Fruit fly (Drosophila melanogaster) whole organism, pupa: Measurements from ENCODE around the gene CG11068.

Source experiments
- CG10348 ChIP-seq: fragments of 200-800 bp; sonication (Bioruptor generic); IDR thresholded peaks from 2 replicates; pipeline ENCODE4 v1.3.6; 2022; ENCODE audit warnings: missing biosample characterization, missing genetic modification characterization
- CG12605 ChIP-seq: fragments of 200-800 bp; sonication (Bioruptor generic); IDR thresholded peaks from 2 replicates; pipeline ENCODE4 v1.3.6; 2022; ENCODE audit warnings: missing biosample characterization, missing genetic modification characterization
- CG13204 ChIP-seq: fragments of 200-800 bp; sonication (Bioruptor generic); optimal IDR thresholded peaks from 2 replicates; lab custom pipeline; 2018; ENCODE audit warnings: missing biosample characterization, mild to moderate bottlenecking, missing genetic modification characterization, moderate library complexity
- CG14655 ChIP-seq: fragments of 200-800 bp; sonication (Bioruptor generic); optimal IDR thresholded peaks from 3 replicates; lab custom pipeline; 2017; ENCODE audit warnings: mild to moderate bottlenecking, missing biosample characterization, missing genetic modification reagents, missing genetic modification characterization
- CG15710 ChIP-seq: fragments of 200-800 bp; sonication (Bioruptor generic); optimal IDR thresholded peaks from 2 replicates; lab custom pipeline; 2018; ENCODE audit warnings: missing biosample characterization, mild to moderate bottlenecking, missing genetic modification characterization, moderate library complexity
- CG17806 ChIP-seq: fragments of 200-800 bp; sonication (Bioruptor generic); optimal IDR thresholded peaks from 2 replicates; lab custom pipeline; 2018; ENCODE audit warnings: missing biosample characterization, mild to moderate bottlenecking, missing genetic modification characterization, moderate library complexity
- CG32121 ChIP-seq: fragments of 200-800 bp; sonication (Bioruptor generic); IDR thresholded peaks from 2 replicates; pipeline ENCODE4 v1.3.6; 2022; ENCODE audit warnings: missing biosample characterization, missing genetic modification characterization
- CG34367 ChIP-seq: fragments of 200-800 bp; sonication (Bioruptor generic); optimal IDR thresholded peaks from 2 replicates; lab custom pipeline; 2018; ENCODE audit warnings: missing biosample characterization, mild to moderate bottlenecking, missing genetic modification characterization
- CG4496 ChIP-seq: fragments of 200-800 bp; sonication (Bioruptor generic); IDR thresholded peaks from 3 replicates; pipeline ENCODE4 v1.3.6; 2022; ENCODE audit warnings: missing biosample characterization, missing genetic modification characterization
- CG8159 ChIP-seq: fragments of 200-800 bp; sonication (Bioruptor generic); optimal IDR thresholded peaks from 3 replicates; lab custom pipeline; 2018; ENCODE audit warnings: missing biosample characterization, mild to moderate bottlenecking, missing genetic modification characterization, moderate library complexity
- CG8301 ChIP-seq: fragments of 200-800 bp; sonication (Bioruptor generic); optimal IDR thresholded peaks from 2 replicates; lab custom pipeline; 2018; ENCODE audit warnings: missing biosample characterization, mild to moderate bottlenecking, missing genetic modification characterization
- CG9948 ChIP-seq: fragments of 200-800 bp; sonication (Bioruptor generic); optimal IDR thresholded peaks from 2 replicates; lab custom pipeline; 2018; ENCODE audit warnings: missing biosample characterization, mild to moderate bottlenecking, missing genetic modification characterization, moderate library complexity
- D1 ChIP-seq: fragments of 200-800 bp; sonication (Bioruptor generic); optimal IDR thresholded peaks from 2 replicates; lab custom pipeline; 2018; ENCODE audit warnings: missing biosample characterization, mild to moderate bottlenecking, missing genetic modification characterization, moderate library complexity
- EcR ChIP-seq: fragments of 200-800 bp; sonication (Bioruptor generic); optimal IDR thresholded peaks from 3 replicates; lab custom pipeline; 2019; ENCODE audit warnings: missing biosample characterization, missing genetic modification characterization, mild to moderate bottlenecking, moderate library complexity, missing genetic modification reagents
- Ets98B ChIP-seq: fragments of 200-800 bp; sonication (Bioruptor generic); IDR thresholded peaks from 2 replicates; pipeline ENCODE4 v1.3.6; 2022; ENCODE audit warnings: missing biosample characterization, missing genetic modification characterization
- Pif1A ChIP-seq: fragments of 200-800 bp; sonication (Bioruptor generic); optimal IDR thresholded peaks from 3 replicates; lab custom pipeline; 2016; ENCODE audit warnings: missing biosample characterization, missing genetic modification characterization
- Pif1B ChIP-seq: fragments of 200-800 bp; sonication (Bioruptor generic); optimal IDR thresholded peaks from 3 replicates; lab custom pipeline; 2016; ENCODE audit warnings: missing biosample characterization, missing genetic modification characterization
- Snoo ChIP-seq: fragments of 200-800 bp; sonication (Bioruptor generic); optimal IDR thresholded peaks from 3 replicates; lab custom pipeline; 2017; ENCODE audit warnings: missing biosample characterization, mild to moderate bottlenecking, missing genetic modification characterization, inconsistent platforms
- fd96Ca ChIP-seq: fragments of 200-800 bp; sonication (Bioruptor generic); IDR thresholded peaks from 3 replicates; pipeline ENCODE4 v1.3.6; 2022; ENCODE audit warnings: missing biosample characterization, missing genetic modification characterization
- gl ChIP-seq: fragments of 200-800 bp; sonication (Bioruptor generic); optimal IDR thresholded peaks from 2 replicates; lab custom pipeline; 2018; ENCODE audit warnings: missing biosample characterization, mild to moderate bottlenecking, missing genetic modification characterization
- rn ChIP-seq: fragments of 200-800 bp; sonication (Bioruptor generic); IDR thresholded peaks from 2 replicates; pipeline ENCODE4 v1.3.6; 2022; ENCODE audit warnings: missing biosample characterization, missing genetic modification characterization

Gene CG11068

DNA sequence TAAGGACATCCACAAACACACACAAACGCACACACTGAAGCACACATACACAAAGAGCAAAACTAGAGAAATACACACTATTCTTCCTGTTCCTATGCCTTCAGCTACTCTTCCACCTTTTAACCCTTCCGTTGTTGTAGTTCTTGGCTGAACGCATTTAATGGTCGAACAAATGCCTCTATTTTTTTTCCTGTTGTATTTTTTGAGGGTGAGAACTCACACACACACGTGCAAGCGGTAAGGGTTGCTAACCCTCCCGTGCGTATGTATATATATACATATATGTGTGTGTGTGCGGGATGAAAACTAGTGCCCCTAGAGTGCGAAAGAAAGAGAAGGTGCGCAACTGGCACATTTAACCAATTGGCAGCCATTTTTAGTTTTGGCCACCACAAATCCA is 750 bp upstream of the CG11068 start:
- TF ChIP-seq Snoo (tag; lab: Kevin White, UChicago) (no peak), CG8301 (tag; lab: Kevin White, UChicago) (no peak), D1 (no peak), CG17806 (tag; lab: Kevin White, UChicago) (no peak), rn (no peak), Pif1B (GFP tag; lab: Kevin White, UChicago) (no peak), gl (no peak), Ets98B (no peak), fd96Ca (GFP tag; lab: Robert Waterston, UW) (no peak), CG34367 (tag; lab: Kevin White, UChicago) (no peak), CG32121 (GFP tag; lab: Robert Waterston, UW) (no peak), CG14655 (GFP tag; lab: Kevin White, UChicago) (no peak), CG4496 (GFP tag; lab: Robert Waterston, UW) (no peak), CG9948 (tag; lab: Kevin White, UChicago) (no peak), CG13204 (GFP tag; lab: Kevin White, UChicago) (no peak), CG8159 (tag; lab: Kevin White, UChicago) (no peak)

dm6 chrX:13964822-13965221 is 9.8 kb downstream of the CG11068 start:
- TF ChIP-seq EcR (GFP tag; lab: Kevin White, UChicago) (no peak), CG32121 (GFP tag; lab: Robert Waterston, UW) (no peak), Ets98B (no peak)

DNA sequence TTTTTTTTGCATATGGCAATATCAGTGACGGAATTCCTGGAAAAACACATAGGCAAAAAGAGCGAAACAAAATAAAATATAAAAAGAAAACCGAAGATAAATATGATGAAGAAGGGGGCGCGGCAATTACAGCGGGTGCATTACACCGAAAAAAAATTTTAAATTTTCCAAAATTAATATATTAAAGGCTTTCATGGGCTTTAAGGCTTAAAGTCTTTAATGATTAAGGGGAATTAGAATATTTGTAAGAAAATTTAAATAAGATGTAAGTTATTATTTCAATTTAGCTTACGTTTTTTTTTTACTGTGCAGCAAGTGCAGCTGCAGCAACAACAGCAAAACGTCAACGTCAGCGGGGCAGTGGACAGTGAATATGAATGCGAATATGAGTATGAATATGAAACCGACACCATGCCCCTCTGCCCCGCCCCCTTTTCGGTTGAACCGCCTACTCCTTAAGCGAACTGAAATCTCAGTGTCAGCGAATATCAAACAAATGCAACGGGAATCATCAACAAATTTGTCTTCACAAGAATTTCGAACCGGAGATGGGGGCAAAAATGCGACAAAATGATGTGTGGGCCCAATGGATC is 17.5 kb downstream of the CG11068 start:
- peak; percentile 52 for TF ChIP-seq CG17806 (tag; lab: Kevin White, UChicago)
- peak; percentile 58 for TF ChIP-seq CG15710 (tag; lab: Kevin White, UChicago)
- TF ChIP-seq CG32121 (GFP tag; lab: Robert Waterston, UW) = peak; percentile 58
- TF ChIP-seq CG10348 (GFP tag; lab: Robert Waterston, UW) = no peak
- TF ChIP-seq fd96Ca (GFP tag; lab: Robert Waterston, UW) = 0 out of 3 replicates have a peak, but pooled peaks have one; percentile 48
- peak; percentile 28 for TF ChIP-seq CG8301 (tag; lab: Kevin White, UChicago)
- TF ChIP-seq CG34367 (tag; lab: Kevin White, UChicago) = peak; percentile 28
- TF ChIP-seq CG8159 (tag; lab: Kevin White, UChicago) = peak; percentile 66
- TF ChIP-seq D1 = no peak
- TF ChIP-seq CG4496 (GFP tag; lab: Robert Waterston, UW) = 0 out of 3 replicates have a peak, but pooled peaks have one; percentile 12
- TF ChIP-seq Pif1B (GFP tag; lab: Kevin White, UChicago) = peak; percentile 33
- peak; percentile 52 for TF ChIP-seq CG14655 (GFP tag; lab: Kevin White, UChicago)
- peak; percentile 50 for TF ChIP-seq Pif1A (GFP tag; lab: Kevin White, UChicago)
- no peak for TF ChIP-seq gl
- TF ChIP-seq CG9948 (tag; lab: Kevin White, UChicago) = peak; percentile 52
- no peak for TF ChIP-seq rn
- no peak for TF ChIP-seq CG13204 (GFP tag; lab: Kevin White, UChicago)
- peak; percentile 46 for TF ChIP-seq Ets98B
- no peak for TF ChIP-seq EcR (GFP tag; lab: Kevin White, UChicago)
- TF ChIP-seq CG12605 (GFP tag; lab: Robert Waterston, UW) = 0 out of 2 replicates have a peak, but pooled peaks have one; percentile 35
- peak; percentile 35 for TF ChIP-seq Snoo (tag; lab: Kevin White, UChicago)
- TF ChIP-seq, all 21 proteins: peak for 15

DNA sequence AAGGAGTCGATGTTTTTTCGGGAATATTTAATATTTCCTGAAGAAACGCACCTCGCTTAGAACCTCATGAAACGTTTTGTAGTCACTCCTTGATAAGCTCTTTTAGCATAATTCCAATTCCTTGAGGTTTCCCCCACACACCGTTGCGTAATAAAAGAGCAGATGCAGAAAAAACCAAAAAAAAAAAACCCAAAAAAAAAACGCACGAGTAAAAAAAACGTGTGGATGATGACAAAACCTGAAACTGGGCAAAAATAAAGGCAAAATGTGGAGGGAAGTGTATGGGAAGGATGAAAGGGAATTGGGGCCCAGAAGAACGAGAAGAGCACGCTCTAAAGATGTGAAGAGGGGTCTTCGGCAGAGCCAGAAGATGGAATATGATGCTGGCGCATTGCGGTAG is 25.2 kb downstream of the CG11068 start:
- no peak for TF ChIP-seq CG34367 (tag; lab: Kevin White, UChicago)
- TF ChIP-seq Pif1A (GFP tag; lab: Kevin White, UChicago) = peak; percentile 40
- TF ChIP-seq Ets98B = no peak

- TF ChIP-seq Ets98B = peak; percentile 38; the same call in 1 of the 2 replicates
- no peak for TF ChIP-seq CG13204 (GFP tag; lab: Kevin White, UChicago)
- TF ChIP-seq fd96Ca (GFP tag; lab: Robert Waterston, UW) = 0 out of 3 replicates have a peak, but pooled peaks have one; percentile 49
- TF ChIP-seq CG4496 (GFP tag; lab: Robert Waterston, UW) = peak; percentile 65; the same call in 2 of the 3 replicates
- TF ChIP-seq CG12605 (GFP tag; lab: Robert Waterston, UW) = 0 out of 2 replicates have a peak, but pooled peaks have one; percentile 26
- peak; percentile 45; the same call in 1 of the 2 replicates for TF ChIP-seq CG32121 (GFP tag; lab: Robert Waterston, UW)
- TF ChIP-seq gl = no peak
These were observed 28.0 kb downstream of the CG11068 start for dm6 chrX:13983057-13983456.

dm6 chrX:13986496-13986895 is 31.5 kb downstream of the CG11068 start:
- TF ChIP-seq Snoo (tag; lab: Kevin White, UChicago) (peak; percentile 23), Pif1B (GFP tag; lab: Kevin White, UChicago) (peak; percentile 38), EcR (GFP tag; lab: Kevin White, UChicago) (peak; percentile 12), CG8301 (tag; lab: Kevin White, UChicago) (peak; percentile 42), CG4496 (GFP tag; lab: Robert Waterston, UW) (peak; percentile 91; the same call in 2 of the 3 replicates), CG9948 (tag; lab: Kevin White, UChicago) (no peak), D1 (no peak), CG12605 (GFP tag; lab: Robert Waterston, UW) (peak; percentile 92), CG32121 (GFP tag; lab: Robert Waterston, UW) (peak; percentile 71), CG8159 (tag; lab: Kevin White, UChicago) (peak; percentile 19), CG14655 (GFP tag; lab: Kevin White, UChicago) (peak; percentile 59), CG15710 (tag; lab: Kevin White, UChicago) (peak; percentile 38), CG34367 (tag; lab: Kevin White, UChicago) (peak; percentile 35), Pif1A (GFP tag; lab: Kevin White, UChicago) (peak; percentile 32), gl (peak; percentile 79), fd96Ca (GFP tag; lab: Robert Waterston, UW) (peak; percentile 66; the same call in 2 of the 3 replicates), CG13204 (GFP tag; lab: Kevin White, UChicago) (peak; percentile 56), CG10348 (GFP tag; lab: Robert Waterston, UW) (no peak), CG17806 (tag; lab: Kevin White, UChicago) (peak; percentile 2), rn (no peak), Ets98B (peak; percentile 82)
